Worm (Caenorhabditis elegans): ENCODE results near the gene gipc-1.

DNA sequence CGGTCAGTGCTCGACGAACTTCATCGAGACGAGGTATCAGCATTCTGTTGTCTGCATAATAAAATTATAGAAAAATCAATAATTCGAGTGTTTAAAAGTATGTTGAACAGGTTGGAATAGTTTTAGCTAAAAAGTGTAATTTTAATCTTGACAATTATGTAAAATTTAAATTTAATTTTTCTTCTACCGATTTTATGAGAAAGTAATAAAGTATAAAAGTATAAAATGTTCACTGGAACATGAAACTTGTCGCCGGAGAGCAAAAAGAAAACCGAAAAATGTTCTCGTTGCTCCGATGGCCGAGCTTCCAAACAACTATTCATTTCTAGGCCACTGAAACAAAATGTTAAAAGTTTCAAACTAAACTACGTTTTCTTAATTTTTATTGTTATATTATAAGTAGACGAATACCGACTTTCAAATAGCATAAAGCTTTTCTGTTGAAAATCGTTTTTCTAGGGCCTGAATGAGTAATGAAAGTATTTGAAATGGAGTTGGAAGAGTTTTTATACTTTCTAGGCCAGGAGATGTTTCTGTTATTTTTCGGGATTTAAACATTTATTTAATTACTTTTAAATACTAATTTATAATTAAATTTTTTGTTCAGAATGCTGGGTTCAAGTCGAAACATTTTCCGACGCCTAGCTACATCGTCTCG lies 8.7 kb upstream of the gipc-1 start, which contains the start of the genes C35D10.10 and C35D10.5:
- no peak for TF ChIP-seq hsf-1 (GFP tag; IDR thresholded peaks at IDR 0.05)
- TF ChIP-seq lin-35 (GFP tag; optimal IDR thresholded peaks at IDR 0.05) = no peak
- no peak for TF ChIP-seq akir-1 (GFP tag; optimal IDR thresholded peaks at IDR 0.05)
- no peak for TF ChIP-seq F57C9.4 (tag; optimal IDR thresholded peaks at IDR 0.05)
- no peak for TF ChIP-seq ceh-91 (GFP tag; IDR thresholded peaks at IDR 0.05)
- TF ChIP-seq madf-6 (GFP tag; IDR thresholded peaks at IDR 0.05) = no peak
- no peak for TF ChIP-seq ZK185.1 (tag; optimal IDR thresholded peaks at IDR 0.05; ENCODE audit: poor library complexity, severe bottlenecking)
- no peak for TF ChIP-seq bed-1 (GFP tag; IDR thresholded peaks at IDR 0.05)
- TF ChIP-seq Y79H2A.3 (GFP tag; conservative IDR thresholded peaks at IDR 0.05) = no peak
- TF ChIP-seq B0019.2 (GFP tag; conservative IDR thresholded peaks at IDR 0.05) = no peak
- no peak for TF ChIP-seq nfya-1 (tag; optimal IDR thresholded peaks at IDR 0.05; ENCODE audit: borderline replicate concordance, insufficient read depth)
- TF ChIP-seq unc-62 (GFP tag; optimal IDR thresholded peaks at IDR 0.05) = no peak
- no peak for TF ChIP-seq nfyb-1 (GFP tag; IDR thresholded peaks at IDR 0.05)

Measured in whole organism, young adult.